Worm (Caenorhabditis elegans) whole organism, mixed stage, embryonic: Measurements from ENCODE around the gene smc-6.

Experiments used
- cnd-1 ChIP-seq: fragments of 200-800 bp; sonication (Bioruptor generic); optimal IDR thresholded peaks from 2 replicates; lab custom pipeline; 2018; ENCODE audit warnings: mild to moderate bottlenecking, missing genetic modification characterization, missing compliant biosample characterization
- elt-1 ChIP-seq: sonication (generic microtip); optimal IDR thresholded peaks from 2 replicates; lab custom pipeline; 2017; ENCODE audit warnings: missing genetic modification characterization, mild to moderate bottlenecking, missing compliant biosample characterization, antibody characterized with exemption, moderate library complexity, borderline replicate concordance; ENCODE audit not compliant: insufficient read depth
- elt-3 ChIP-seq: fragments of 150-350 bp; optimal IDR thresholded peaks from 2 replicates; lab custom pipeline; 2014; ENCODE audit warnings: missing biosample characterization, missing genetic modification characterization
- lsy-2 ChIP-seq: fragments of 150-350 bp; optimal IDR thresholded peaks from 2 replicates; lab custom pipeline; 2014; ENCODE audit warnings: missing biosample characterization, missing genetic modification characterization
- nhr-12 ChIP-seq: fragments of 150-350 bp; optimal IDR thresholded peaks from 2 replicates; lab custom pipeline; 2014; ENCODE audit warnings: missing biosample characterization, missing genetic modification characterization
- pha-4 ChIP-seq: fragments of 150-350 bp; optimal IDR thresholded peaks from 2 replicates; lab custom pipeline; 2018; ENCODE audit warnings: missing biosample characterization, missing genetic modification reagents, missing genetic modification characterization
- snpc-4 ChIP-seq: fragments of 150-350 bp; optimal IDR thresholded peaks from 2 replicates; lab custom pipeline; 2014; ENCODE audit warnings: missing biosample characterization, missing genetic modification characterization
- unc-62 ChIP-seq: fragments of 150-350 bp; optimal IDR thresholded peaks from 2 replicates; lab custom pipeline; 2014; ENCODE audit warnings: missing biosample characterization, missing genetic modification reagents, missing genetic modification characterization
- zip-8 ChIP-seq: fragments of 150-350 bp; optimal IDR thresholded peaks from 2 replicates; lab custom pipeline; 2014; ENCODE audit warnings: missing biosample characterization, missing genetic modification characterization

- no peak for TF ChIP-seq unc-62 (GFP tag; lab: Kevin White, UChicago)
- TF ChIP-seq snpc-4 (tag; lab: Kevin White, UChicago), result no peak
- TF ChIP-seq zip-8 (tag; lab: Kevin White, UChicago), result no peak
- TF ChIP-seq nhr-12 (tag; lab: Kevin White, UChicago), result no peak
- no peak for TF ChIP-seq pha-4 (tag; lab: Kevin White, UChicago)
- no peak for TF ChIP-seq lsy-2 (tag; lab: Kevin White, UChicago)
- no peak for TF ChIP-seq cnd-1 (tag; lab: Kevin White, UChicago)
- TF ChIP-seq elt-1 (tag; lab: Kevin White, UChicago), result no peak
- TF ChIP-seq elt-3, result no peak
Observed at ce11 chrII:11596157-11596740, 17.7 kb downstream of the smc-6 start.
